Worm (Caenorhabditis elegans) whole organism, L2 larva: ENCODE measurements around the gene B0454.8.

Source experiments
- C34F6.9 ChIP-seq: fragments of 150-350 bp; optimal IDR thresholded peaks from 2 replicates; lab custom pipeline; 2014; ENCODE audit warnings: missing biosample characterization, missing genetic modification characterization
- F13H6.1 ChIP-seq: sonication (generic microtip); optimal IDR thresholded peaks from 2 replicates; lab custom pipeline; 2016; ENCODE audit warnings: missing genetic modification characterization, missing compliant biosample characterization
- R02D3.7 ChIP-seq: fragments of 150-350 bp; optimal IDR thresholded peaks from 2 replicates; lab custom pipeline; 2014; ENCODE audit warnings: missing biosample characterization, missing genetic modification characterization
- Y55F3AM.14 ChIP-seq: fragments of 200-800 bp; sonication (Bioruptor generic); optimal IDR thresholded peaks from 2 replicates; lab custom pipeline; 2018; ENCODE audit warnings: mild to moderate bottlenecking, missing genetic modification characterization, missing compliant biosample characterization
- ZK546.5 ChIP-seq: sonication (generic microtip); optimal IDR thresholded peaks from 2 replicates; lab custom pipeline; 2017; ENCODE audit warnings: missing biosample characterization, missing genetic modification characterization
- aly-2 ChIP-seq: fragments of 150-350 bp; optimal IDR thresholded peaks from 2 replicates; lab custom pipeline; 2014; ENCODE audit warnings: missing biosample characterization, missing genetic modification characterization
- ama-1 ChIP-seq: fragments of 150-350 bp; optimal IDR thresholded peaks from 2 replicates; lab custom pipeline; 2018; ENCODE audit warnings: inconsistent platforms
- blmp-1 ChIP-seq: sonication (generic microtip); optimal IDR thresholded peaks from 2 replicates; lab custom pipeline; 2017; ENCODE audit warnings: missing genetic modification characterization, mild to moderate bottlenecking, missing compliant biosample characterization, antibody characterized with exemption, moderate library complexity; ENCODE audit not compliant: insufficient read depth
- ceh-16 ChIP-seq: fragments of 150-350 bp; optimal IDR thresholded peaks from 2 replicates; lab custom pipeline; 2014; ENCODE audit warnings: missing biosample characterization, missing genetic modification characterization
- ceh-82 ChIP-seq: fragments of 150-350 bp; optimal IDR thresholded peaks from 2 replicates; lab custom pipeline; 2014; ENCODE audit warnings: missing biosample characterization, missing genetic modification characterization
- crh-2 ChIP-seq: sonication (generic microtip); optimal IDR thresholded peaks from 2 replicates; lab custom pipeline; 2017; ENCODE audit warnings: missing biosample characterization, missing genetic modification characterization
- dmd-4 ChIP-seq: sonication (generic microtip); optimal IDR thresholded peaks from 2 replicates; lab custom pipeline; 2017; ENCODE audit warnings: missing biosample characterization, missing genetic modification characterization
- egl-27 ChIP-seq: sonication (generic microtip); optimal IDR thresholded peaks from 3 replicates; lab custom pipeline; 2017; ENCODE audit warnings: missing biosample characterization, missing genetic modification reagents, missing genetic modification characterization
- fos-1 ChIP-seq: fragments of 150-350 bp; optimal IDR thresholded peaks from 2 replicates; lab custom pipeline; 2014; ENCODE audit warnings: missing biosample characterization, missing genetic modification characterization
- gmeb-1 ChIP-seq: fragments of 150-350 bp; optimal IDR thresholded peaks from 2 replicates; lab custom pipeline; 2014; ENCODE audit warnings: missing biosample characterization, missing genetic modification characterization
- lin-11 ChIP-seq: fragments of 150-350 bp; sonication (generic microtip); optimal IDR thresholded peaks from 2 replicates; lab custom pipeline; 2014; ENCODE audit warnings: missing biosample characterization, missing genetic modification characterization, inconsistent platforms, mixed read lengths
- lin-13 ChIP-seq: fragments of 150-350 bp; optimal IDR thresholded peaks from 2 replicates; lab custom pipeline; 2014; ENCODE audit warnings: missing biosample characterization, missing genetic modification reagents, missing genetic modification characterization
- lsy-2 ChIP-seq, 2 experiments: fragments of 150-350 bp in 1 of 2; sonication (generic microtip) in 1 of 2; optimal IDR thresholded peaks; 2 replicates each; lab custom pipeline; 2014 to 2017; ENCODE audit warnings: missing biosample characterization in 2 of 2, missing genetic modification characterization in 2 of 2
- mab-5 ChIP-seq: fragments of 150-350 bp; optimal IDR thresholded peaks from 2 replicates; lab custom pipeline; 2014; ENCODE audit warnings: missing biosample characterization, missing genetic modification characterization
- mbf-1 ChIP-seq: sonication (generic microtip); optimal IDR thresholded peaks from 2 replicates; lab custom pipeline; 2017; ENCODE audit warnings: missing biosample characterization, missing genetic modification characterization
- mdl-1 ChIP-seq, 2 experiments: fragments of 150-350 bp in 1 of 2; sonication (generic microtip) in 1 of 2; optimal IDR thresholded peaks; 2 replicates each; lab custom pipeline; 2017; ENCODE audit warnings: missing biosample characterization in 2 of 2, missing genetic modification characterization in 2 of 2
- nhr-10 ChIP-seq: sonication (generic microtip); optimal IDR thresholded peaks from 2 replicates; lab custom pipeline; 2017; ENCODE audit warnings: missing biosample characterization, missing genetic modification characterization
- nhr-11 ChIP-seq: fragments of 150-350 bp; optimal IDR thresholded peaks from 2 replicates; lab custom pipeline; 2014; ENCODE audit warnings: missing biosample characterization, missing genetic modification characterization
- nhr-12 ChIP-seq: fragments of 150-350 bp; optimal IDR thresholded peaks from 2 replicates; lab custom pipeline; 2014; ENCODE audit warnings: missing biosample characterization, missing genetic modification characterization
- nhr-129 ChIP-seq: fragments of 150-350 bp; optimal IDR thresholded peaks from 2 replicates; lab custom pipeline; 2014; ENCODE audit warnings: missing biosample characterization, missing genetic modification characterization
- nhr-21 ChIP-seq: fragments of 150-350 bp; optimal IDR thresholded peaks from 2 replicates; lab custom pipeline; 2014; ENCODE audit warnings: missing biosample characterization, missing genetic modification characterization
- nhr-237 ChIP-seq: fragments of 150-350 bp; optimal IDR thresholded peaks from 2 replicates; lab custom pipeline; 2014; ENCODE audit warnings: missing biosample characterization, missing genetic modification characterization
- nhr-25 ChIP-seq: fragments of 150-350 bp; sonication (generic microtip); optimal IDR thresholded peaks from 3 replicates; lab custom pipeline; 2014; ENCODE audit warnings: missing biosample characterization, missing genetic modification characterization
- peb-1 ChIP-seq: fragments of 150-350 bp; optimal IDR thresholded peaks from 2 replicates; lab custom pipeline; 2014; ENCODE audit warnings: missing biosample characterization, missing genetic modification characterization
- sem-4 ChIP-seq: fragments of 150-350 bp; optimal IDR thresholded peaks from 2 replicates; lab custom pipeline; 2014; ENCODE audit warnings: missing biosample characterization, missing genetic modification reagents, missing genetic modification characterization
- skn-1 ChIP-seq: sonication (generic microtip); optimal IDR thresholded peaks from 2 replicates; lab custom pipeline; 2017; ENCODE audit warnings: missing biosample characterization, missing genetic modification characterization
- sma-3 ChIP-seq: sonication (generic microtip); optimal IDR thresholded peaks from 2 replicates; lab custom pipeline; 2016; ENCODE audit warnings: missing genetic modification reagents, missing genetic modification characterization, missing compliant biosample characterization
- unc-39 ChIP-seq: fragments of 150-350 bp; optimal IDR thresholded peaks from 2 replicates; lab custom pipeline; 2014; ENCODE audit warnings: missing biosample characterization, missing genetic modification characterization
- unc-55 ChIP-seq: fragments of 150-350 bp; sonication (generic microtip); optimal IDR thresholded peaks from 3 replicates; lab custom pipeline; 2014; ENCODE audit warnings: missing biosample characterization, missing genetic modification reagents, missing genetic modification characterization
- unc-62 ChIP-seq: fragments of 150-350 bp; optimal IDR thresholded peaks from 2 replicates; lab custom pipeline; 2014; ENCODE audit warnings: missing biosample characterization, missing genetic modification reagents, missing genetic modification characterization
- ztf-1 ChIP-seq: fragments of 200-800 bp; sonication (Bioruptor generic); conservative IDR thresholded peaks from 2 replicates; pipeline ENCODE4 v1.3.6; 2022; ENCODE audit warnings: missing genetic modification characterization, missing compliant biosample characterization
- ztf-11 ChIP-seq: sonication (generic microtip); optimal IDR thresholded peaks from 2 replicates; lab custom pipeline; 2017; ENCODE audit warnings: missing biosample characterization, missing genetic modification characterization
- ztf-4 ChIP-seq: fragments of 150-350 bp; optimal IDR thresholded peaks from 2 replicates; lab custom pipeline; 2014; ENCODE audit warnings: missing biosample characterization, missing genetic modification characterization

B0454.8 gene

ce11 chrII:3062876-3063275 is 19.6 kb upstream of the B0454.8 start:
- TF ChIP-seq R02D3.7 (tag; lab: Kevin White, UChicago) (no peak), blmp-1 (tag; lab: Kevin White, UChicago) (no peak), mab-5 (tag; lab: Kevin White, UChicago) (no peak), ztf-11 (no peak), ZK546.5 (no peak), lin-13 (GFP tag; lab: Kevin White, UChicago) (no peak), Y55F3AM.14 (no peak)

- TF ChIP-seq unc-62 (GFP tag; lab: Kevin White, UChicago) (no peak), mdl-1 (tag; optimal IDR thresholded peaks at IDR 0.05; lab: Kevin White, UChicago) (no peak), ceh-16 (tag; lab: Kevin White, UChicago) (no peak), ztf-11 (no peak), sem-4 (no peak), mab-5 (tag; lab: Kevin White, UChicago) (no peak), ama-1 (lab: Kevin White, UChicago) (no peak), sma-3 (GFP tag; lab: Kevin White, UChicago) (peak; percentile 45), Y55F3AM.14 (no peak), crh-2 (peak; percentile 71), ztf-4 (no peak), skn-1 (tag; lab: Kevin White, UChicago) (no peak), nhr-12 (tag; lab: Kevin White, UChicago) (no peak), lsy-2 (tag; optimal IDR thresholded peaks at IDR 0.05; lab: Kevin White, UChicago) (peak in 1 of 2 experiments; percentile 42), ztf-1 (GFP tag; lab: Robert Waterston, UW) (no peak), unc-55 (no peak), fos-1 (tag; lab: Kevin White, UChicago) (peak; percentile 8), egl-27 (tag; lab: Kevin White, UChicago) (no peak), peb-1 (no peak), nhr-21 (tag; lab: Kevin White, UChicago) (no peak), gmeb-1 (peak; percentile 3), nhr-129 (no peak), ceh-82 (tag; lab: Kevin White, UChicago) (no peak), lin-13 (GFP tag; lab: Kevin White, UChicago) (no peak), nhr-11 (tag; lab: Kevin White, UChicago) (no peak), nhr-237 (tag; lab: Kevin White, UChicago) (no peak), dmd-4 (tag; lab: Kevin White, UChicago) (no peak)
Observed at ce11 chrII:3062222-3062621, 19.0 kb upstream of the B0454.8 start.

- TF ChIP-seq nhr-25 (tag; lab: Kevin White, UChicago) (no peak), unc-39 (tag; lab: Kevin White, UChicago) (no peak), C34F6.9 (tag; lab: Kevin White, UChicago) (no peak), nhr-10 (tag; lab: Kevin White, UChicago) (no peak), ama-1 (lab: Kevin White, UChicago) (no peak), ztf-11 (no peak), R02D3.7 (tag; lab: Kevin White, UChicago) (no peak), Y55F3AM.14 (no peak), mdl-1 (tag; optimal IDR thresholded peaks at IDR 0.05; lab: Kevin White, UChicago) (no peak), aly-2 (tag; lab: Kevin White, UChicago) (no peak), nhr-237 (tag; lab: Kevin White, UChicago) (no peak), mbf-1 (no peak), lin-11 (tag; lab: Kevin White, UChicago) (no peak), fos-1 (tag; lab: Kevin White, UChicago) (no peak), unc-55 (no peak), nhr-11 (tag; lab: Kevin White, UChicago) (no peak), sem-4 (no peak)
Observed at ce11 chrII:3061605-3062004, 18.3 kb upstream of the B0454.8 start.

- TF ChIP-seq F13H6.1 (tag; lab: Kevin White, UChicago) = no peak
Observed at ce11 chrII:3060782-3061181, 17.5 kb upstream of the B0454.8 start, which contains the start of gene Y25C1A.6. TSS of gene Y25C1A.6 (plus strand) at chrII:3061082.
